Worm (Caenorhabditis elegans): Measurements from ENCODE around the gene F53F8.5.

DNA sequence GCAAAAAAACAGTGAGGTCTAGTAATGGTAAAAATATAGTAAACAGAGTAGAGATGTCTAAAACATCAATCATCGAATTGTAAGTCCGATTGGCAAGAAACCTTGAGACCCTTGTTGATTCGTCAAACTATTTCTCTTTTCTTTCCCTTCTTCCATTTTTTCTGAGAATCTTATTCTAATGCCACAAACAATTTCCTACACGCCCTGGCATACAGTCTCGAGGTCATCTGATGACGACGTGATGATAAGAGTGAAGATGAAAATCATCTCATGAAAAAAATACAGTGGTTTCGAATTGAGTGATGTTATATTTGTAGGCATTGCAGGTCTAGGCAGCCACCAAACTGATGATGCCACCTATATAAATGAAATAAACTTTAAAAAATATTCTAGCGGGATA is 10.9 kb downstream of the F53F8.5 start:
- TF ChIP-seq flt-1 (GFP tag; IDR thresholded peaks at IDR 0.05) (no peak), sea-1 (GFP tag; conservative IDR thresholded peaks at IDR 0.05) (no peak), B0310.2 (tag; optimal IDR thresholded peaks at IDR 0.05) (no peak), tbx-37 (GFP tag; conservative IDR thresholded peaks at IDR 0.05) (no peak), hnd-1 (tag; optimal IDR thresholded peaks at IDR 0.05) (no peak), hmg-4 (GFP tag; optimal IDR thresholded peaks at IDR 0.05) (no peak), ama-1 (optimal IDR thresholded peaks at IDR 0.05) (no peak)
